Fruit fly (Drosophila melanogaster) whole organism, pupa: ENCODE measurements around the gene CG15546.

ENCODE experiments used
- CG10348 ChIP-seq: fragments of 200-800 bp; sonication (Bioruptor generic); IDR thresholded peaks from 2 replicates; pipeline ENCODE4 v1.3.6; 2022; ENCODE audit warnings: missing biosample characterization, missing genetic modification characterization
- CG12605 ChIP-seq: fragments of 200-800 bp; sonication (Bioruptor generic); IDR thresholded peaks from 2 replicates; pipeline ENCODE4 v1.3.6; 2022; ENCODE audit warnings: missing biosample characterization, missing genetic modification characterization
- CG13204 ChIP-seq: fragments of 200-800 bp; sonication (Bioruptor generic); optimal IDR thresholded peaks from 2 replicates; lab custom pipeline; 2018; ENCODE audit warnings: missing biosample characterization, mild to moderate bottlenecking, missing genetic modification characterization, moderate library complexity
- CG14655 ChIP-seq: fragments of 200-800 bp; sonication (Bioruptor generic); optimal IDR thresholded peaks from 3 replicates; lab custom pipeline; 2017; ENCODE audit warnings: mild to moderate bottlenecking, missing biosample characterization, missing genetic modification reagents, missing genetic modification characterization
- CG15710 ChIP-seq: fragments of 200-800 bp; sonication (Bioruptor generic); optimal IDR thresholded peaks from 2 replicates; lab custom pipeline; 2018; ENCODE audit warnings: missing biosample characterization, mild to moderate bottlenecking, missing genetic modification characterization, moderate library complexity
- CG17806 ChIP-seq: fragments of 200-800 bp; sonication (Bioruptor generic); optimal IDR thresholded peaks from 2 replicates; lab custom pipeline; 2018; ENCODE audit warnings: missing biosample characterization, mild to moderate bottlenecking, missing genetic modification characterization, moderate library complexity
- CG32121 ChIP-seq: fragments of 200-800 bp; sonication (Bioruptor generic); IDR thresholded peaks from 2 replicates; pipeline ENCODE4 v1.3.6; 2022; ENCODE audit warnings: missing biosample characterization, missing genetic modification characterization
- CG34367 ChIP-seq: fragments of 200-800 bp; sonication (Bioruptor generic); optimal IDR thresholded peaks from 2 replicates; lab custom pipeline; 2018; ENCODE audit warnings: missing biosample characterization, mild to moderate bottlenecking, missing genetic modification characterization
- CG4496 ChIP-seq: fragments of 200-800 bp; sonication (Bioruptor generic); IDR thresholded peaks from 3 replicates; pipeline ENCODE4 v1.3.6; 2022; ENCODE audit warnings: missing biosample characterization, missing genetic modification characterization
- CG8159 ChIP-seq: fragments of 200-800 bp; sonication (Bioruptor generic); optimal IDR thresholded peaks from 3 replicates; lab custom pipeline; 2018; ENCODE audit warnings: missing biosample characterization, mild to moderate bottlenecking, missing genetic modification characterization, moderate library complexity
- CG8301 ChIP-seq: fragments of 200-800 bp; sonication (Bioruptor generic); optimal IDR thresholded peaks from 2 replicates; lab custom pipeline; 2018; ENCODE audit warnings: missing biosample characterization, mild to moderate bottlenecking, missing genetic modification characterization
- CG9948 ChIP-seq: fragments of 200-800 bp; sonication (Bioruptor generic); optimal IDR thresholded peaks from 2 replicates; lab custom pipeline; 2018; ENCODE audit warnings: missing biosample characterization, mild to moderate bottlenecking, missing genetic modification characterization, moderate library complexity
- D1 ChIP-seq: fragments of 200-800 bp; sonication (Bioruptor generic); optimal IDR thresholded peaks from 2 replicates; lab custom pipeline; 2018; ENCODE audit warnings: missing biosample characterization, mild to moderate bottlenecking, missing genetic modification characterization, moderate library complexity
- EcR ChIP-seq: fragments of 200-800 bp; sonication (Bioruptor generic); optimal IDR thresholded peaks from 3 replicates; lab custom pipeline; 2019; ENCODE audit warnings: missing biosample characterization, missing genetic modification characterization, mild to moderate bottlenecking, moderate library complexity, missing genetic modification reagents
- Ets98B ChIP-seq: fragments of 200-800 bp; sonication (Bioruptor generic); IDR thresholded peaks from 2 replicates; pipeline ENCODE4 v1.3.6; 2022; ENCODE audit warnings: missing biosample characterization, missing genetic modification characterization
- Pif1A ChIP-seq: fragments of 200-800 bp; sonication (Bioruptor generic); optimal IDR thresholded peaks from 3 replicates; lab custom pipeline; 2016; ENCODE audit warnings: missing biosample characterization, missing genetic modification characterization
- Pif1B ChIP-seq: fragments of 200-800 bp; sonication (Bioruptor generic); optimal IDR thresholded peaks from 3 replicates; lab custom pipeline; 2016; ENCODE audit warnings: missing biosample characterization, missing genetic modification characterization
- Snoo ChIP-seq: fragments of 200-800 bp; sonication (Bioruptor generic); optimal IDR thresholded peaks from 3 replicates; lab custom pipeline; 2017; ENCODE audit warnings: missing biosample characterization, mild to moderate bottlenecking, missing genetic modification characterization, inconsistent platforms
- fd96Ca ChIP-seq: fragments of 200-800 bp; sonication (Bioruptor generic); IDR thresholded peaks from 3 replicates; pipeline ENCODE4 v1.3.6; 2022; ENCODE audit warnings: missing biosample characterization, missing genetic modification characterization
- gl ChIP-seq: fragments of 200-800 bp; sonication (Bioruptor generic); optimal IDR thresholded peaks from 2 replicates; lab custom pipeline; 2018; ENCODE audit warnings: missing biosample characterization, mild to moderate bottlenecking, missing genetic modification characterization
- rn ChIP-seq: fragments of 200-800 bp; sonication (Bioruptor generic); IDR thresholded peaks from 2 replicates; pipeline ENCODE4 v1.3.6; 2022; ENCODE audit warnings: missing biosample characterization, missing genetic modification characterization

The CG15546 gene

dm6 chr3R:30876136-30876683 lies at the start of gene CG15546:
TSS of gene CG15546 (minus strand) at chr3R:30876186.
- TF ChIP-seq CG12605: peak; percentile 32; the same call in 1 of the 2 replicates
- no peak for TF ChIP-seq CG14655 (GFP tag; lab: Kevin White, UChicago)
- TF ChIP-seq CG8301 (tag; lab: Kevin White, UChicago): no peak
- no peak for TF ChIP-seq Pif1B (GFP tag; lab: Kevin White, UChicago)
- TF ChIP-seq Pif1A (GFP tag; lab: Kevin White, UChicago): no peak
- no peak for TF ChIP-seq gl (tag; lab: Kevin White, UChicago)
- TF ChIP-seq EcR: no peak
- no peak for TF ChIP-seq CG15710 (tag; lab: Kevin White, UChicago)
- no peak for TF ChIP-seq Snoo (tag; lab: Kevin White, UChicago)
- TF ChIP-seq CG8159: no peak
- TF ChIP-seq D1 (tag; lab: Kevin White, UChicago): no peak
- TF ChIP-seq CG32121 (GFP tag; lab: Robert Waterston, UW): peak; percentile 88
- TF ChIP-seq CG34367: no peak
- no peak for TF ChIP-seq CG13204
- peak; percentile 87 for TF ChIP-seq fd96Ca (GFP tag; lab: Robert Waterston, UW)
- TF ChIP-seq CG17806 (tag; lab: Kevin White, UChicago): no peak
- TF ChIP-seq CG10348 (GFP tag; lab: Robert Waterston, UW): peak; percentile 59; the same call in 1 of the 2 replicates
- TF ChIP-seq rn (GFP tag; lab: Robert Waterston, UW): no peak
- no peak for TF ChIP-seq CG9948 (tag; lab: Kevin White, UChicago)
- TF ChIP-seq Ets98B (GFP tag; lab: Robert Waterston, UW): peak; percentile 79
- peak; percentile 78 for TF ChIP-seq CG4496 (GFP tag; lab: Robert Waterston, UW)

dm6 chr3R:30925436-30925835 lies 49.5 kb upstream of the CG15546 start:
- TF ChIP-seq CG17806 (tag; lab: Kevin White, UChicago) (no peak), CG13204 (no peak), EcR (no peak), Snoo (tag; lab: Kevin White, UChicago) (no peak), CG10348 (GFP tag; lab: Robert Waterston, UW) (no peak), CG14655 (GFP tag; lab: Kevin White, UChicago) (no peak), Pif1A (GFP tag; lab: Kevin White, UChicago) (no peak), rn (GFP tag; lab: Robert Waterston, UW) (no peak), Pif1B (GFP tag; lab: Kevin White, UChicago) (no peak), CG12605 (no peak), D1 (tag; lab: Kevin White, UChicago) (no peak), CG9948 (tag; lab: Kevin White, UChicago) (no peak), CG15710 (tag; lab: Kevin White, UChicago) (no peak), fd96Ca (GFP tag; lab: Robert Waterston, UW) (no peak), CG8159 (no peak), CG34367 (no peak), gl (tag; lab: Kevin White, UChicago) (no peak), CG4496 (GFP tag; lab: Robert Waterston, UW) (no peak), CG32121 (GFP tag; lab: Robert Waterston, UW) (no peak)

DNA sequence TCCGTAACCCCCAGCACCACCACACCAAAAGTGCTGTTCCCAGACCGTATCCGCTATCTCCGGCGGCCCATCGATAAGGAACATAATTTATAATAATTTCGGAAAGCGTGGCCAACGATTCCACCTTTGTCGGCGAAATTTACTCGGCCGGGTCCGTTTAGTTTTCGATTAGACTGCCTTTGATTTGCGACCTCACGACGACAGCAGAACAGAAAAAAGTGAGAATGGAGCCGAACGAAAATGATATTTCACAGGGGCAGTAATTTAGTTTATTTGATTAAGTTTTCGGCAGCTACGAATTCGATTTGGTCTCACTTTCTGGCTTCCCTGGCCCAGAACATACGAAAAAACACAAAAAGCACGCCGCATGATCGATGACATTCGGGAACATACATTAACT lies 47.6 kb upstream of the CG15546 start:
- no peak for TF ChIP-seq CG34367
- TF ChIP-seq EcR: no peak
- no peak for TF ChIP-seq CG8301 (tag; lab: Kevin White, UChicago)
- TF ChIP-seq gl (tag; lab: Kevin White, UChicago): no peak
- no peak for TF ChIP-seq CG10348 (GFP tag; lab: Robert Waterston, UW)
- no peak for TF ChIP-seq CG32121 (GFP tag; lab: Robert Waterston, UW)
- no peak for TF ChIP-seq Pif1A (GFP tag; lab: Kevin White, UChicago)
- no peak for TF ChIP-seq fd96Ca (GFP tag; lab: Robert Waterston, UW)
- TF ChIP-seq CG8159: no peak
- TF ChIP-seq Pif1B (GFP tag; lab: Kevin White, UChicago): no peak
- TF ChIP-seq Snoo (tag; lab: Kevin White, UChicago): no peak

dm6 chr3R:30922414-30922813 lies 46.4 kb upstream of the CG15546 start:
- TF ChIP-seq CG12605 (no peak), Snoo (tag; lab: Kevin White, UChicago) (no peak), CG10348 (GFP tag; lab: Robert Waterston, UW) (no peak), CG8301 (tag; lab: Kevin White, UChicago) (no peak), CG34367 (no peak), CG15710 (tag; lab: Kevin White, UChicago) (no peak), Ets98B (GFP tag; lab: Robert Waterston, UW) (no peak), gl (tag; lab: Kevin White, UChicago) (no peak), CG32121 (GFP tag; lab: Robert Waterston, UW) (no peak), Pif1B (GFP tag; lab: Kevin White, UChicago) (no peak), CG8159 (no peak), CG17806 (tag; lab: Kevin White, UChicago) (no peak), CG4496 (GFP tag; lab: Robert Waterston, UW) (no peak)

dm6 chr3R:30918872-30919271 lies 42.9 kb upstream of the CG15546 start:
- TF ChIP-seq CG13204 (no peak), rn (GFP tag; lab: Robert Waterston, UW) (no peak), Pif1B (GFP tag; lab: Kevin White, UChicago) (no peak), CG4496 (GFP tag; lab: Robert Waterston, UW) (no peak), Snoo (tag; lab: Kevin White, UChicago) (no peak), fd96Ca (GFP tag; lab: Robert Waterston, UW) (no peak), CG34367 (no peak), Ets98B (GFP tag; lab: Robert Waterston, UW) (no peak), CG15710 (tag; lab: Kevin White, UChicago) (no peak)
- TF ChIP-seq, all 21 proteins: peak for 0
